Worm (Caenorhabditis elegans): ENCODE results near the gene B0252.1.

ce11 chrII:6941520-6941919, 22.0 kb downstream of the B0252.1 start:
- TF ChIP-seq T23F11.4 (GFP tag; optimal IDR thresholded peaks at IDR 0.05) (no peak), dmd-4 (tag; optimal IDR thresholded peaks at IDR 0.05; ENCODE audit: borderline replicate concordance) (no peak), madf-2 (tag; optimal IDR thresholded peaks at IDR 0.05) (no peak), tbx-7 (tag; optimal IDR thresholded peaks at IDR 0.05) (no peak), dve-1 (tag; optimal IDR thresholded peaks at IDR 0.05) (no peak), pag-3 (tag; optimal IDR thresholded peaks at IDR 0.05; ENCODE audit: borderline replicate concordance) (no peak), ceh-9 (tag; optimal IDR thresholded peaks at IDR 0.05) (no peak), ama-1 (optimal IDR thresholded peaks at IDR 0.05) (no peak), pax-1 (tag; optimal IDR thresholded peaks at IDR 0.05) (no peak), sox-4 (tag; optimal IDR thresholded peaks at IDR 0.05) (no peak), unc-86 (tag; optimal IDR thresholded peaks at IDR 0.05) (no peak)
